Fruit fly (Drosophila melanogaster): ENCODE data around the gene tsg.

DNA sequence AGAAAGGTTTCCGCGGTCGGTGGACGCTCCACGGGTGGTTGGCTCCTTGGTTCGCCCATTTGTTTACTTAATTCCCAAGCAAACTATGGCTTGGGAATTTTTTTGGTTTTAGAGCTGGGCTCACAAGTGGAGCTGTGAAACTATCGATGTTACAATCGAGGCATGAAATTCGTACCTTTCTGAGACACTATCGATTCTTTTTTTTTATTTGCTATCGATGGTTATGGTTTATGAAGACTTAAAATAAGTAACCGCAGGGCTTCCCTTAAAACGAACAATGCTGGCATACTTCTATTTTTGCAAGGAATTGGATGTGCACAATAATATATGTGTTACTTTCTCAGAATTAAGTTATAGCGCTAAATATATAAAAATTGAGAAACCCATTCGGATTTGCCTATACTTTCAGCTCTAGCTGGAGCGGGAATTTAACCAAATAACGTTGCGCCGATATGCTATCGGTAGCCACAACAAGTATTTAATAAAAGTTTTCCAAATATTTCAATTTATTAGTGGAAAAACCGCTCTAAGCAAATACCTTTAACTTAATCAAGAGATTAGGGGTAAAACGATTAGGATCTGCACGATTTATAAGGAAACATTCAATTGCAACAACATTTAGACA lies 29.2 kb upstream of the tsg start, which contains the start of gene Chrac-16:
- TF ChIP-seq CG15269 (tag; optimal IDR thresholded peaks at IDR 0.05) (no peak), CG11695 (GFP tag; IDR thresholded peaks at IDR 0.05) (no peak), CG31388 (GFP tag; optimal IDR thresholded peaks at IDR 0.05) (no peak), scrt (GFP tag; optimal IDR thresholded peaks at IDR 0.05) (no peak), Kr (GFP tag; optimal IDR thresholded peaks at IDR 0.05) (no peak), CG3407 (GFP tag; optimal IDR thresholded peaks at IDR 0.05) (no peak), CG8944 (GFP tag; optimal IDR thresholded peaks at IDR 0.05) (no peak), CG32772 (GFP tag; IDR thresholded peaks at IDR 0.05) (no peak), ssp (GFP tag; IDR thresholded peaks at IDR 0.05) (no peak), CG11504 (tag; optimal IDR thresholded peaks at IDR 0.05) (no peak), sens-2 (GFP tag; IDR thresholded peaks at IDR 0.05) (no peak), CG10366 (GFP tag; IDR thresholded peaks at IDR 0.05) (no peak)
